Fruit fly (Drosophila melanogaster): ENCODE data around the gene CG14143.

CG14143 gene

dm6 chr3L:11089805-11090440 lies 44.9 kb upstream of the CG14143 start (continued):
- TF ChIP-seq CG6272 (GFP tag; IDR thresholded peaks at IDR 0.05) = peak; percentile 51
- TF ChIP-seq gfzf (GFP tag; optimal IDR thresholded peaks at IDR 0.05) = no peak
- TF ChIP-seq onecut (GFP tag; IDR thresholded peaks at IDR 0.05) = peak; percentile 79
- peak; percentile 91 for TF ChIP-seq Hr3 (GFP tag; optimal IDR thresholded peaks at IDR 0.05)
- peak; percentile 58 for TF ChIP-seq Rfx (GFP tag; IDR thresholded peaks at IDR 0.05)
- no peak for TF ChIP-seq CG11456 (GFP tag; IDR thresholded peaks at IDR 0.05)
- peak; percentile 84 for TF ChIP-seq E2f1 (GFP tag; IDR thresholded peaks at IDR 0.05)
- peak; percentile 68 for TF ChIP-seq croc (GFP tag; conservative IDR thresholded peaks at IDR 0.05)
- TF ChIP-seq rib (GFP tag; IDR thresholded peaks at IDR 0.05) = no peak

dm6 chr3L:11091943-11092609 lies 42.7 kb upstream of the CG14143 start:
- TF ChIP-seq prd (optimal IDR thresholded peaks at IDR 0.05) = no peak
- TF ChIP-seq prd (GFP tag; IDR thresholded peaks at IDR 0.05) = peak; percentile 52
- no peak for TF ChIP-seq slou (GFP tag; optimal IDR thresholded peaks at IDR 0.05)
- TF ChIP-seq CG4617 (GFP tag; optimal IDR thresholded peaks at IDR 0.05; ENCODE audit: borderline replicate concordance) = peak; percentile 94
- no peak for TF ChIP-seq Dref (GFP tag; IDR thresholded peaks at IDR 0.05)
- TF ChIP-seq CG18476 (GFP tag; optimal IDR thresholded peaks at IDR 0.05) = no peak
- TF ChIP-seq ttk (GFP tag; IDR thresholded peaks at IDR 0.05) = no peak
- TF ChIP-seq Doc3 (GFP tag; IDR thresholded peaks at IDR 0.05; ENCODE audit: partially characterized antibody) = no peak
- 0 out of 2 replicates have a peak, but pooled peaks have one; percentile 43 for TF ChIP-seq CG32532 (GFP tag; IDR thresholded peaks at IDR 0.05)
- TF ChIP-seq D19A (tag; optimal IDR thresholded peaks at IDR 0.05) = no peak
- TF ChIP-seq CG2678 (tag; optimal IDR thresholded peaks at IDR 0.05) = no peak
- no peak for TF ChIP-seq CG4360 (GFP tag; IDR thresholded peaks at IDR 0.05)
- peak in 1 of 2 experiments; percentile 58 for TF ChIP-seq eve (GFP tag; optimal IDR thresholded peaks at IDR 0.05)
- TF ChIP-seq Hsf (GFP tag; optimal IDR thresholded peaks at IDR 0.05) = peak; percentile 57
- TF ChIP-seq Taf1 (GFP tag; IDR thresholded peaks at IDR 0.05) = 0 out of 2 replicates have a peak, but pooled peaks have one; percentile 21
- TF ChIP-seq ham (GFP tag; IDR thresholded peaks at IDR 0.05) = no peak
- peak in 1 of 2 experiments; percentile 33 for TF ChIP-seq insv (GFP tag; optimal IDR thresholded peaks at IDR 0.05)
- no peak for TF ChIP-seq CG10366 (GFP tag; IDR thresholded peaks at IDR 0.05)
- TF ChIP-seq Mad (GFP tag; optimal IDR thresholded peaks at IDR 0.05) = peak; percentile 45
- peak; percentile 35 for TF ChIP-seq CG3281 (GFP tag; optimal IDR thresholded peaks at IDR 0.05)
- TF ChIP-seq dati (GFP tag; IDR thresholded peaks at IDR 0.05) = no peak
- TF ChIP-seq fd64A (GFP tag; optimal IDR thresholded peaks at IDR 0.05) = no peak
- no peak for TF ChIP-seq Ravus (GFP tag; IDR thresholded peaks at IDR 0.05)
- no peak for TF ChIP-seq Fer1 (GFP tag; optimal IDR thresholded peaks at IDR 0.05)
- TF ChIP-seq CG1602 (GFP tag; optimal IDR thresholded peaks at IDR 0.05) = peak; percentile 9
- peak; percentile 50 for TF ChIP-seq Bdp1 (GFP tag; optimal IDR thresholded peaks at IDR 0.05)
- peak; percentile 62; the same call in 2 of the 3 replicates for TF ChIP-seq Mrtf (GFP tag; IDR thresholded peaks at IDR 0.05)
- no peak for TF ChIP-seq pros (GFP tag; optimal IDR thresholded peaks at IDR 0.05)
- peak; percentile 92 for TF ChIP-seq Med (GFP tag)
- peak; percentile 62 for TF ChIP-seq oc (tag; optimal IDR thresholded peaks at IDR 0.05)
- TF ChIP-seq run (tag; optimal IDR thresholded peaks at IDR 0.05) = no peak
- TF ChIP-seq psq (GFP tag; optimal IDR thresholded peaks at IDR 0.05) = peak; percentile 67
- TF ChIP-seq CHES-1-like (GFP tag; optimal IDR thresholded peaks at IDR 0.05) = peak; percentile 63
- TF ChIP-seq dysf (GFP tag; IDR thresholded peaks at IDR 0.05) = no peak
- no peak for TF ChIP-seq nerfin-1 (tag; optimal IDR thresholded peaks at IDR 0.05)
- no peak for TF ChIP-seq Lim3 (GFP tag; IDR thresholded peaks at IDR 0.05)
- TF ChIP-seq maf-S (GFP tag; optimal IDR thresholded peaks at IDR 0.05) = peak; percentile 64
- peak; percentile 88 for TF ChIP-seq chn (GFP tag; optimal IDR thresholded peaks at IDR 0.05)
- peak; percentile 6 for TF ChIP-seq Oli (tag; optimal IDR thresholded peaks at IDR 0.05)
- TF ChIP-seq CG10267 (tag; optimal IDR thresholded peaks at IDR 0.05) = peak; percentile 94

All from whole organism, embryonic.